Fruit fly (Drosophila melanogaster) whole organism, embryonic: ENCODE data around the gene Hsp67Ba.

ENCODE experiments used
- Atf6 ChIP-seq: fragments of 200-800 bp; sonication (Bioruptor generic); IDR thresholded peaks from 2 replicates; pipeline ENCODE4 v1.3.6; 2022; ENCODE audit warnings: missing biosample characterization, missing genetic modification characterization
- BEAF-32 ChIP-seq: fragments of 200-800 bp; sonication (Bioruptor generic); optimal IDR thresholded peaks from 3 replicates; lab custom pipeline; 2017; ENCODE audit warnings: missing biosample characterization, missing genetic modification characterization, mild to moderate bottlenecking, moderate library complexity, missing genetic modification reagents
- C15 ChIP-seq: fragments of 200-800 bp; sonication (Bioruptor generic); IDR thresholded peaks from 3 replicates; pipeline ENCODE4 v1.3.6; 2022; ENCODE audit warnings: missing biosample characterization, missing genetic modification characterization
- CG10543 ChIP-seq: fragments of 200-800 bp; sonication (Bioruptor generic); optimal IDR thresholded peaks from 3 replicates; lab custom pipeline; 2017; ENCODE audit warnings: missing biosample characterization, mild to moderate bottlenecking, missing genetic modification characterization, moderate library complexity
- CG10565 ChIP-seq: fragments of 200-800 bp; sonication (Bioruptor generic); optimal IDR thresholded peaks from 3 replicates; lab custom pipeline; 2016; ENCODE audit warnings: missing biosample characterization, mild to moderate bottlenecking, missing genetic modification characterization
- CG11723 ChIP-seq: fragments of 200-800 bp; sonication (Bioruptor generic); optimal IDR thresholded peaks from 2 replicates; lab custom pipeline; 2017; ENCODE audit warnings: missing biosample characterization, mild to moderate bottlenecking, missing genetic modification characterization
- CG12104 ChIP-seq: fragments of 200-800 bp; sonication (Bioruptor generic); optimal IDR thresholded peaks from 3 replicates; lab custom pipeline; 2016; ENCODE audit warnings: missing biosample characterization, missing genetic modification characterization
- CG12155 ChIP-seq: fragments of 200-800 bp; sonication (Bioruptor generic); optimal IDR thresholded peaks from 3 replicates; lab custom pipeline; 2016; ENCODE audit warnings: missing biosample characterization, missing genetic modification characterization
- CG12942 ChIP-seq: fragments of 200-800 bp; sonication (Bioruptor generic); optimal IDR thresholded peaks from 3 replicates; lab custom pipeline; 2016; ENCODE audit warnings: missing biosample characterization, missing genetic modification characterization
- CG15269 ChIP-seq: fragments of 200-800 bp; sonication (Bioruptor generic); optimal IDR thresholded peaks from 2 replicates; lab custom pipeline; 2018; ENCODE audit warnings: missing biosample characterization, mild to moderate bottlenecking, missing genetic modification characterization, moderate library complexity
- CG1647 ChIP-seq: fragments of 200-800 bp; sonication (Bioruptor generic); optimal IDR thresholded peaks from 3 replicates; lab custom pipeline; 2016; ENCODE audit warnings: missing biosample characterization, missing genetic modification characterization
- CG16863 ChIP-seq: fragments of 200-800 bp; sonication (Bioruptor generic); optimal IDR thresholded peaks from 3 replicates; lab custom pipeline; 2016; ENCODE audit warnings: missing biosample characterization, missing genetic modification characterization
- CG18619 ChIP-seq: fragments of 200-800 bp; sonication (Bioruptor generic); optimal IDR thresholded peaks from 3 replicates; lab custom pipeline; 2017; ENCODE audit warnings: missing biosample characterization, mild to moderate bottlenecking, missing genetic modification characterization
- CG32772 ChIP-seq: fragments of 200-800 bp; sonication (Bioruptor generic); IDR thresholded peaks from 2 replicates; pipeline ENCODE4 v1.3.6; 2022; ENCODE audit warnings: missing biosample characterization, missing genetic modification characterization
- CG4328 ChIP-seq: fragments of 200-800 bp; sonication (Bioruptor generic); optimal IDR thresholded peaks from 3 replicates; lab custom pipeline; 2017; ENCODE audit warnings: missing biosample characterization, missing genetic modification reagents, missing genetic modification characterization
- CG4820 ChIP-seq: fragments of 200-800 bp; sonication (Bioruptor generic); optimal IDR thresholded peaks from 3 replicates; lab custom pipeline; 2016; ENCODE audit warnings: missing biosample characterization, missing genetic modification characterization
- CG6765 ChIP-seq: fragments of 200-800 bp; sonication (Bioruptor generic); optimal IDR thresholded peaks from 3 replicates; lab custom pipeline; 2017; ENCODE audit warnings: missing biosample characterization, mild to moderate bottlenecking, missing genetic modification characterization
- CG9215 ChIP-seq: fragments of 200-800 bp; sonication (Bioruptor generic); IDR thresholded peaks from 2 replicates; pipeline ENCODE4 v1.3.6; 2022; ENCODE audit warnings: missing biosample characterization, missing genetic modification characterization
- CG9609 ChIP-seq: fragments of 200-800 bp; sonication (Bioruptor generic); optimal IDR thresholded peaks from 3 replicates; lab custom pipeline; 2016; ENCODE audit warnings: missing biosample characterization, missing genetic modification characterization
- CTCF ChIP-seq: fragments of 200-800 bp; sonication (Bioruptor generic); optimal IDR thresholded peaks from 2 replicates; lab custom pipeline; 2017; ENCODE audit warnings: missing biosample characterization, mild to moderate bottlenecking, missing genetic modification characterization, moderate library complexity
- D19B ChIP-seq: fragments of 200-800 bp; sonication (Bioruptor generic); optimal IDR thresholded peaks from 2 replicates; lab custom pipeline; 2017; ENCODE audit warnings: missing biosample characterization, mild to moderate bottlenecking, missing genetic modification characterization
- Dip3 ChIP-seq: fragments of 200-800 bp; sonication (Bioruptor generic); optimal IDR thresholded peaks from 3 replicates; lab custom pipeline; 2016; ENCODE audit warnings: missing biosample characterization, missing genetic modification characterization
- E2f1 ChIP-seq: fragments of 200-800 bp; sonication (Bioruptor generic); IDR thresholded peaks from 2 replicates; pipeline ENCODE4 v1.3.6; 2022; ENCODE audit warnings: missing biosample characterization, missing genetic modification characterization
- E2f2 ChIP-seq: fragments of 200-800 bp; sonication (Bioruptor generic); IDR thresholded peaks from 2 replicates; pipeline ENCODE4 v1.3.6; 2022; ENCODE audit warnings: missing biosample characterization, missing genetic modification characterization
- ERR ChIP-seq: fragments of 200-800 bp; sonication (Bioruptor generic); optimal IDR thresholded peaks from 2 replicates; lab custom pipeline; 2016; ENCODE audit warnings: missing biosample characterization, missing genetic modification characterization
- H15 ChIP-seq: fragments of 200-800 bp; sonication (Bioruptor generic); IDR thresholded peaks from 3 replicates; pipeline ENCODE4 v1.3.6; 2022; ENCODE audit warnings: missing biosample characterization, missing genetic modification characterization
- H2.0 ChIP-seq: fragments of 200-800 bp; sonication (Bioruptor generic); IDR thresholded peaks from 2 replicates; pipeline ENCODE4 v1.3.6; 2022; ENCODE audit warnings: missing biosample characterization, missing genetic modification characterization
- HmgZ ChIP-seq: fragments of 200-800 bp; sonication (Bioruptor generic); optimal IDR thresholded peaks from 2 replicates; lab custom pipeline; 2018; ENCODE audit warnings: missing biosample characterization, mild to moderate bottlenecking, missing genetic modification characterization
- Kr ChIP-seq: fragments of 200-800 bp; sonication (Bioruptor generic); optimal IDR thresholded peaks from 2 replicates; lab custom pipeline; 2017; ENCODE audit warnings: missing biosample characterization, mild to moderate bottlenecking, missing genetic modification characterization
- Meics ChIP-seq: fragments of 200-800 bp; sonication (Bioruptor generic); optimal IDR thresholded peaks from 2 replicates; lab custom pipeline; 2017; ENCODE audit warnings: missing biosample characterization, mild to moderate bottlenecking, missing genetic modification characterization
- NK7.1 ChIP-seq: fragments of 200-800 bp; sonication (Bioruptor generic); optimal IDR thresholded peaks from 3 replicates; lab custom pipeline; 2016; ENCODE audit warnings: missing biosample characterization, missing genetic modification characterization
- Ravus ChIP-seq: fragments of 200-800 bp; sonication (Bioruptor generic); IDR thresholded peaks from 2 replicates; pipeline ENCODE4 v1.3.6; 2022; ENCODE audit warnings: missing biosample characterization, missing genetic modification characterization
- Sox102F ChIP-seq: fragments of 200-800 bp; sonication (Bioruptor generic); optimal IDR thresholded peaks from 2 replicates; lab custom pipeline; 2018; ENCODE audit warnings: missing biosample characterization, mild to moderate bottlenecking, missing genetic modification characterization, moderate library complexity
- Ssrp ChIP-seq: fragments of 200-800 bp; sonication (Bioruptor generic); optimal IDR thresholded peaks from 2 replicates; lab custom pipeline; 2018; ENCODE audit warnings: missing biosample characterization, mild to moderate bottlenecking, missing genetic modification characterization, moderate library complexity
- ap ChIP-seq: fragments of 200-800 bp; sonication (Bioruptor generic); IDR thresholded peaks from 2 replicates; pipeline ENCODE4 v1.3.6; 2022; ENCODE audit warnings: missing biosample characterization, missing genetic modification characterization
- bcd ChIP-seq: fragments of 200-800 bp; sonication (Bioruptor generic); optimal IDR thresholded peaks from 2 replicates; lab custom pipeline; 2017; ENCODE audit warnings: missing biosample characterization, mild to moderate bottlenecking, missing genetic modification characterization
- dan ChIP-seq: fragments of 200-800 bp; sonication (Bioruptor generic); IDR thresholded peaks from 2 replicates; pipeline ENCODE4 v1.3.6; 2022; ENCODE audit warnings: missing biosample characterization, missing genetic modification characterization
- dimm ChIP-seq: fragments of 200-800 bp; sonication (Bioruptor generic); IDR thresholded peaks from 2 replicates; pipeline ENCODE4 v1.3.6; 2022; ENCODE audit warnings: missing biosample characterization, missing genetic modification characterization
- dmrt11E ChIP-seq: fragments of 200-800 bp; sonication (Bioruptor generic); optimal IDR thresholded peaks from 3 replicates; lab custom pipeline; 2018; ENCODE audit warnings: missing biosample characterization, mild to moderate bottlenecking, missing genetic modification characterization, moderate library complexity
- fru ChIP-seq: fragments of >200 bp; optimal IDR thresholded peaks from 2 replicates; lab custom pipeline; 2017
- fu2 ChIP-seq: fragments of 200-800 bp; sonication (Bioruptor generic); optimal IDR thresholded peaks from 2 replicates; lab custom pipeline; 2016; ENCODE audit warnings: missing biosample characterization, missing genetic modification characterization
- gcm ChIP-seq: fragments of 200-800 bp; sonication (Bioruptor generic); optimal IDR thresholded peaks from 2 replicates; lab custom pipeline; 2019; ENCODE audit warnings: missing biosample characterization, mild to moderate bottlenecking, missing genetic modification characterization, moderate library complexity
- ham ChIP-seq: fragments of 200-800 bp; sonication (Bioruptor generic); IDR thresholded peaks from 2 replicates; pipeline ENCODE4 v1.3.6; 2022; ENCODE audit warnings: missing biosample characterization, missing genetic modification characterization
- hth ChIP-seq: fragments of >200 bp; optimal IDR thresholded peaks from 2 replicates; lab custom pipeline; 2017; ENCODE audit warnings: inconsistent platforms
- lov ChIP-seq, 2 experiments: fragments of 200-800 bp in 1 of 2; fragments of >200 bp in 1 of 2; sonication (Bioruptor generic) in 1 of 2; IDR thresholded peaks in 1 of 2; optimal IDR thresholded peaks in 1 of 2; 2 replicates in 1 of 2; 3 replicates in 1 of 2; pipeline versions ENCODE4 v1.3.6 to Lab custom; 2017 to 2022; ENCODE audit warnings: missing biosample characterization in 1 of 2, missing genetic modification characterization in 1 of 2
- maf-S ChIP-seq: fragments of 200-800 bp; sonication (Bioruptor generic); optimal IDR thresholded peaks from 2 replicates; lab custom pipeline; 2016; ENCODE audit warnings: missing biosample characterization, missing genetic modification characterization
- nmo ChIP-seq: fragments of 200-800 bp; sonication (Bioruptor generic); optimal IDR thresholded peaks from 2 replicates; lab custom pipeline; 2018; ENCODE audit warnings: missing biosample characterization, mild to moderate bottlenecking, missing genetic modification characterization, moderate library complexity
- org-1 ChIP-seq: fragments of 200-800 bp; sonication (Bioruptor generic); optimal IDR thresholded peaks from 2 replicates; lab custom pipeline; 2017; ENCODE audit warnings: missing biosample characterization, missing genetic modification characterization
- pros ChIP-seq: fragments of 200-800 bp; sonication (Bioruptor generic); optimal IDR thresholded peaks from 3 replicates; lab custom pipeline; 2019; ENCODE audit warnings: missing biosample characterization, mild to moderate bottlenecking, missing genetic modification characterization, moderate library complexity
- pzg ChIP-seq: fragments of 200-800 bp; sonication (Bioruptor generic); optimal IDR thresholded peaks from 3 replicates; lab custom pipeline; 2018; ENCODE audit warnings: missing biosample characterization, mild to moderate bottlenecking, missing genetic modification characterization, moderate library complexity
- sna ChIP-seq: fragments of 200-800 bp; sonication (Bioruptor generic); IDR thresholded peaks from 2 replicates; pipeline ENCODE4 v1.3.6; 2022; ENCODE audit warnings: missing biosample characterization, missing genetic modification characterization; ENCODE audit not compliant: partially characterized antibody
- sug ChIP-seq: fragments of 200-800 bp; optimal IDR thresholded peaks from 2 replicates; lab custom pipeline; 2019; ENCODE audit warnings: missing biosample characterization, mild to moderate bottlenecking, missing genetic modification characterization, moderate library complexity
- usp ChIP-seq: fragments of >200 bp; optimal IDR thresholded peaks from 2 replicates; lab custom pipeline; 2017; ENCODE audit warnings: missing biosample characterization, missing genetic modification characterization
- yki ChIP-seq: fragments of >200 bp; optimal IDR thresholded peaks from 3 replicates; lab custom pipeline; 2018

Gene Hsp67Ba

dm6 chr3L:9424528-9424911 lies 45.2 kb upstream of the Hsp67Ba start (continued):
- no peak for TF ChIP-seq CG9215 (GFP tag; lab: Robert Waterston, UW)
- no peak for TF ChIP-seq dimm (GFP tag; lab: Robert Waterston, UW)
- no peak for TF ChIP-seq CG32772 (GFP tag; lab: Robert Waterston, UW)
- TF ChIP-seq CG18619 (GFP tag; lab: Kevin White, UChicago), result no peak
- TF ChIP-seq org-1 (GFP tag; lab: Kevin White, UChicago), result no peak
- TF ChIP-seq Atf6 (GFP tag; lab: Robert Waterston, UW), result peak; percentile 42; the same call in 1 of the 2 replicates
- no peak for TF ChIP-seq dan (GFP tag; lab: Robert Waterston, UW)
- TF ChIP-seq CG15269 (tag; lab: Kevin White, UChicago), result peak; percentile 70
- TF ChIP-seq nmo (GFP tag; lab: Kevin White, UChicago), result peak; percentile 1
- no peak for TF ChIP-seq CG10543
- peak; percentile 59 for TF ChIP-seq Meics (GFP tag; lab: Kevin White, UChicago)
- no peak for TF ChIP-seq Ssrp
- no peak for TF ChIP-seq ham
- no peak for TF ChIP-seq ERR (GFP tag; lab: Kevin White, UChicago)
- peak; percentile 26 for TF ChIP-seq Sox102F (GFP tag; lab: Kevin White, UChicago)
- no peak for TF ChIP-seq sug (tag; lab: Kevin White, UChicago)
- TF ChIP-seq BEAF-32, result no peak
- TF ChIP-seq fu2 (GFP tag; lab: Kevin White, UChicago), result no peak
- no peak for TF ChIP-seq CG6765
- TF ChIP-seq Kr (GFP tag; lab: Kevin White, UChicago), result no peak
- TF ChIP-seq CG1647 (GFP tag; lab: Kevin White, UChicago), result no peak
- peak; percentile 5 for TF ChIP-seq CG12942 (GFP tag; lab: Kevin White, UChicago)
- TF ChIP-seq usp (GFP tag; lab: Kevin White, UChicago), result no peak
- no peak for TF ChIP-seq CG10565
- TF ChIP-seq HmgZ, result no peak
- TF ChIP-seq C15 (GFP tag; lab: Robert Waterston, UW), result no peak
- TF ChIP-seq CG12104 (GFP tag; lab: Kevin White, UChicago), result no peak
- TF ChIP-seq D19B (GFP tag; lab: Kevin White, UChicago), result no peak
- TF ChIP-seq pzg (GFP tag; lab: Kevin White, UChicago), result no peak
- no peak for TF ChIP-seq pros (GFP tag; lab: Kevin White, UChicago)
- TF ChIP-seq sna (GFP tag; lab: Robert Waterston, UW), result no peak
- no peak for TF ChIP-seq Ravus (GFP tag; lab: Robert Waterston, UW)
- TF ChIP-seq CG11723 (GFP tag; lab: Kevin White, UChicago), result peak; percentile 2
- no peak for TF ChIP-seq H15 (GFP tag; lab: Robert Waterston, UW)
- TF ChIP-seq CG9609, result no peak
- TF ChIP-seq lov (optimal IDR thresholded peaks at IDR 0.05; lab: Kevin White, UChicago), result no peak
- no peak for TF ChIP-seq lov (GFP tag; IDR thresholded peaks at IDR 0.05; lab: Robert Waterston, UW)
- TF ChIP-seq ap (GFP tag; lab: Robert Waterston, UW), result no peak
- TF ChIP-seq CG4820 (GFP tag; lab: Kevin White, UChicago), result no peak
- TF ChIP-seq NK7.1 (GFP tag; lab: Kevin White, UChicago), result no peak
- TF ChIP-seq dmrt11E, result peak; percentile 27
- TF ChIP-seq H2.0, result no peak
- TF ChIP-seq CG4328 (GFP tag; lab: Kevin White, UChicago), result no peak
- no peak for TF ChIP-seq CG16863 (GFP tag; lab: Kevin White, UChicago)
- TF ChIP-seq hth (lab: Kevin White, UChicago), result no peak
- TF ChIP-seq bcd (GFP tag; lab: Kevin White, UChicago), result no peak
- TF ChIP-seq gcm (GFP tag; lab: Kevin White, UChicago), result peak; percentile 33
- TF ChIP-seq CG12155, result peak; percentile 12
- TF ChIP-seq E2f2 (GFP tag; lab: Robert Waterston, UW), result peak; percentile 23; the same call in 1 of the 2 replicates
- no peak for TF ChIP-seq Dip3 (GFP tag; lab: Kevin White, UChicago)
- TF ChIP-seq yki (lab: Kevin White, UChicago), result no peak
- TF ChIP-seq CTCF (GFP tag; lab: Kevin White, UChicago), result no peak
- TF ChIP-seq maf-S (GFP tag; lab: Kevin White, UChicago), result no peak
- no peak for TF ChIP-seq fru (lab: Kevin White, UChicago)
- no peak for TF ChIP-seq E2f1 (GFP tag; lab: Robert Waterston, UW)
